Worm (Caenorhabditis elegans) whole organism, late embryonic: ENCODE data around the gene B0244.17.

Experiments
- C08G9.2 ChIP-seq: sonication (generic microtip); optimal IDR thresholded peaks from 2 replicates; lab custom pipeline; 2016; ENCODE audit warnings: mild to moderate bottlenecking, missing genetic modification characterization, moderate library complexity, missing compliant biosample characterization
- C38D4.7 ChIP-seq: fragments of 200-800 bp; sonication (Bioruptor generic); optimal IDR thresholded peaks from 2 replicates; lab custom pipeline; 2018; ENCODE audit warnings: mild to moderate bottlenecking, missing genetic modification characterization, moderate library complexity, missing compliant biosample characterization
- F13H6.1 ChIP-seq: sonication (generic microtip); optimal IDR thresholded peaks from 2 replicates; lab custom pipeline; 2016; ENCODE audit warnings: missing genetic modification characterization, missing compliant biosample characterization
- K09A11.1 ChIP-seq: sonication (generic microtip); optimal IDR thresholded peaks from 2 replicates; lab custom pipeline; 2017; ENCODE audit warnings: antibody characterized with exemption, mild to moderate bottlenecking, missing genetic modification characterization, missing compliant biosample characterization; ENCODE audit not compliant: insufficient read depth
- T23F11.4 ChIP-seq: fragments of 200-800 bp; sonication (Bioruptor generic); optimal IDR thresholded peaks from 2 replicates; lab custom pipeline; 2018; ENCODE audit warnings: mild to moderate bottlenecking, missing genetic modification characterization, missing compliant biosample characterization
- Y22D7AL.16 ChIP-seq: sonication (generic microtip); optimal IDR thresholded peaks from 2 replicates; lab custom pipeline; 2016; ENCODE audit warnings: missing genetic modification characterization, missing compliant biosample characterization
- ama-1 ChIP-seq: fragments of 150-350 bp; optimal IDR thresholded peaks from 2 replicates; lab custom pipeline; 2014
- ceh-14 ChIP-seq: sonication (generic microtip); optimal IDR thresholded peaks from 2 replicates; lab custom pipeline; 2016; ENCODE audit warnings: missing genotype, missing genetic modification characterization, missing compliant biosample characterization
- ceh-19 ChIP-seq: fragments of 200-800 bp; sonication (Bioruptor generic); optimal IDR thresholded peaks from 2 replicates; lab custom pipeline; 2018; ENCODE audit warnings: mild to moderate bottlenecking, missing genetic modification characterization, missing compliant biosample characterization
- ceh-24 ChIP-seq: sonication (generic microtip); optimal IDR thresholded peaks from 2 replicates; lab custom pipeline; 2016; ENCODE audit warnings: mild to moderate bottlenecking, missing genetic modification characterization, missing compliant biosample characterization
- ceh-30 ChIP-seq: fragments of 150-350 bp; optimal IDR thresholded peaks from 2 replicates; lab custom pipeline; 2014; ENCODE audit warnings: missing biosample characterization, missing genetic modification characterization
- ceh-31 ChIP-seq: sonication (generic microtip); optimal IDR thresholded peaks from 2 replicates; lab custom pipeline; 2016; ENCODE audit warnings: missing genetic modification characterization, missing compliant biosample characterization
- ceh-34 ChIP-seq: sonication (generic microtip); optimal IDR thresholded peaks from 2 replicates; lab custom pipeline; 2016; ENCODE audit warnings: mild to moderate bottlenecking, missing genetic modification characterization, missing compliant biosample characterization
- che-1 ChIP-seq: sonication (generic microtip); optimal IDR thresholded peaks from 2 replicates; lab custom pipeline; 2016; ENCODE audit warnings: mild to moderate bottlenecking, missing genetic modification characterization, missing compliant biosample characterization
- dmd-4 ChIP-seq: sonication (generic microtip); optimal IDR thresholded peaks from 2 replicates; lab custom pipeline; 2016; ENCODE audit warnings: borderline replicate concordance, missing genetic modification characterization, missing compliant biosample characterization
- elt-4 ChIP-seq: sonication (generic microtip); optimal IDR thresholded peaks from 2 replicates; lab custom pipeline; 2016; ENCODE audit warnings: missing genetic modification characterization, missing compliant biosample characterization
- ets-4 ChIP-seq: sonication (generic microtip); optimal IDR thresholded peaks from 2 replicates; lab custom pipeline; 2016; ENCODE audit warnings: missing genetic modification characterization, missing compliant biosample characterization
- fax-1 ChIP-seq: sonication (generic microtip); optimal IDR thresholded peaks from 2 replicates; lab custom pipeline; 2016; ENCODE audit warnings: missing genotype, missing genetic modification characterization, missing compliant biosample characterization
- fkh-6 ChIP-seq: sonication (generic microtip); optimal IDR thresholded peaks from 2 replicates; lab custom pipeline; 2016; ENCODE audit warnings: missing genetic modification characterization, missing compliant biosample characterization
- gmeb-2 ChIP-seq: sonication (generic microtip); optimal IDR thresholded peaks from 2 replicates; lab custom pipeline; 2016; ENCODE audit warnings: missing genetic modification characterization, inconsistent platforms, missing compliant biosample characterization
- hlh-6 ChIP-seq: sonication (generic microtip); optimal IDR thresholded peaks from 2 replicates; lab custom pipeline; 2016; ENCODE audit warnings: missing genotype, missing genetic modification characterization, missing compliant biosample characterization
- hlh-8 ChIP-seq: sonication (generic microtip); optimal IDR thresholded peaks from 2 replicates; lab custom pipeline; 2016; ENCODE audit warnings: missing genotype, missing genetic modification characterization, missing compliant biosample characterization
- lin-11 ChIP-seq: fragments of 200-800 bp; sonication (Bioruptor generic); optimal IDR thresholded peaks from 2 replicates; lab custom pipeline; 2018; ENCODE audit warnings: mild to moderate bottlenecking, missing genetic modification characterization, missing compliant biosample characterization
- madf-2 ChIP-seq: sonication (generic microtip); optimal IDR thresholded peaks from 2 replicates; lab custom pipeline; 2017; ENCODE audit warnings: missing genetic modification characterization, missing compliant biosample characterization
- npax-4 ChIP-seq: sonication (generic microtip); optimal IDR thresholded peaks from 2 replicates; lab custom pipeline; 2016; ENCODE audit warnings: missing genetic modification characterization, missing compliant biosample characterization
- odd-2 ChIP-seq: sonication (generic microtip); optimal IDR thresholded peaks from 2 replicates; lab custom pipeline; 2017; ENCODE audit warnings: antibody characterized with exemption, mild to moderate bottlenecking, missing genetic modification characterization, missing compliant biosample characterization
- pag-3 ChIP-seq: sonication (generic microtip); optimal IDR thresholded peaks from 2 replicates; lab custom pipeline; 2016; ENCODE audit warnings: missing compliant biosample characterization, missing genetic modification characterization, borderline replicate concordance
- pax-1 ChIP-seq: fragments of 150-350 bp; optimal IDR thresholded peaks from 2 replicates; lab custom pipeline; 2014; ENCODE audit warnings: missing biosample characterization, missing genetic modification characterization
- pha-4 ChIP-seq: fragments of 150-350 bp; optimal IDR thresholded peaks from 2 replicates; lab custom pipeline; 2018; ENCODE audit warnings: missing biosample characterization, missing genetic modification reagents, missing genetic modification characterization
- pqm-1 ChIP-seq: sonication (generic microtip); optimal IDR thresholded peaks from 2 replicates; lab custom pipeline; 2016; ENCODE audit warnings: missing genetic modification characterization, missing compliant biosample characterization
- pros-1 ChIP-seq: fragments of 150-350 bp; optimal IDR thresholded peaks from 2 replicates; lab custom pipeline; 2014; ENCODE audit warnings: missing biosample characterization, missing genetic modification reagents, missing genetic modification characterization
- rnt-1 ChIP-seq: sonication (generic microtip); optimal IDR thresholded peaks from 2 replicates; lab custom pipeline; 2016; ENCODE audit warnings: missing genetic modification characterization, missing compliant biosample characterization
- sdc-2 ChIP-seq: sonication (generic microtip); optimal IDR thresholded peaks from 2 replicates; lab custom pipeline; 2016; ENCODE audit warnings: missing genotype, missing genetic modification characterization, missing compliant biosample characterization
- sox-2 ChIP-seq: fragments of 200-800 bp; sonication (Bioruptor generic); IDR thresholded peaks from 2 replicates; pipeline ENCODE4 v1.3.6; 2022; ENCODE audit warnings: missing genetic modification reagents, missing genetic modification characterization, missing compliant biosample characterization
- syd-9 ChIP-seq: sonication (generic microtip); optimal IDR thresholded peaks from 2 replicates; lab custom pipeline; 2016; ENCODE audit warnings: mild to moderate bottlenecking, missing genetic modification characterization, moderate library complexity, missing compliant biosample characterization
- tbx-2 ChIP-seq: sonication (generic microtip); optimal IDR thresholded peaks from 2 replicates; lab custom pipeline; 2016; ENCODE audit warnings: missing genetic modification characterization, missing compliant biosample characterization
- tbx-7 ChIP-seq: sonication (generic microtip); optimal IDR thresholded peaks from 2 replicates; lab custom pipeline; 2016; ENCODE audit warnings: missing genotype, missing genetic modification characterization, missing compliant biosample characterization
- ttx-3 ChIP-seq: sonication (generic microtip); optimal IDR thresholded peaks from 2 replicates; lab custom pipeline; 2016; ENCODE audit warnings: missing genetic modification reagents, missing genetic modification characterization, missing compliant biosample characterization
- unc-3 ChIP-seq, 2 experiments: fragments of 200-800 bp in 1 of 2; sonication (Bioruptor generic) in 1 of 2; sonication (generic microtip) in 1 of 2; conservative IDR thresholded peaks in 1 of 2; optimal IDR thresholded peaks in 1 of 2; 2 replicates each; pipeline versions ENCODE4 v1.3.6 to Lab custom; 2016 to 2022; ENCODE audit warnings: missing compliant biosample characterization in 2 of 2, missing genetic modification characterization in 2 of 2, missing genetic modification reagents in 1 of 2
- unc-42 ChIP-seq: sonication (generic microtip); optimal IDR thresholded peaks from 2 replicates; lab custom pipeline; 2016; ENCODE audit warnings: missing genotype, missing genetic modification characterization, missing compliant biosample characterization
- unc-55 ChIP-seq: sonication (generic microtip); optimal IDR thresholded peaks from 2 replicates; lab custom pipeline; 2017; ENCODE audit warnings: missing biosample characterization, missing genetic modification reagents, missing genetic modification characterization
- ztf-16 ChIP-seq: sonication (generic microtip); optimal IDR thresholded peaks from 2 replicates; lab custom pipeline; 2017; ENCODE audit warnings: missing genetic modification characterization, missing compliant biosample characterization

The B0244.17 gene

ce11 chrIII:5758519-5759099, 25.6 kb downstream of the B0244.17 start:
- no peak for TF ChIP-seq unc-55 (GFP tag; lab: Kevin White, UChicago)
- TF ChIP-seq madf-2 (tag; lab: Kevin White, UChicago): no peak
- no peak for TF ChIP-seq unc-3 (GFP tag; conservative IDR thresholded peaks at IDR 0.05; lab: Robert Waterston, UW)
- TF ChIP-seq unc-3 (tag; optimal IDR thresholded peaks at IDR 0.05; lab: Kevin White, UChicago): no peak
- TF ChIP-seq pha-4 (tag; lab: Kevin White, UChicago): no peak
- no peak for TF ChIP-seq sox-2
- no peak for TF ChIP-seq C08G9.2 (tag; lab: Kevin White, UChicago)
- no peak for TF ChIP-seq F13H6.1 (tag; lab: Kevin White, UChicago)
- no peak for TF ChIP-seq ceh-24 (tag; lab: Kevin White, UChicago)
- no peak for TF ChIP-seq sdc-2 (tag; lab: Kevin White, UChicago)
- TF ChIP-seq ceh-34 (tag; lab: Kevin White, UChicago): no peak

ce11 chrIII:5760721-5761120, 27.7 kb downstream of the B0244.17 start:
- no peak for TF ChIP-seq pag-3 (tag; lab: Kevin White, UChicago)
- peak; percentile 73 for TF ChIP-seq unc-42 (tag; lab: Kevin White, UChicago)
- TF ChIP-seq ceh-31 (tag; lab: Kevin White, UChicago): peak; percentile 13
- TF ChIP-seq npax-4 (tag; lab: Kevin White, UChicago): no peak

DNA sequence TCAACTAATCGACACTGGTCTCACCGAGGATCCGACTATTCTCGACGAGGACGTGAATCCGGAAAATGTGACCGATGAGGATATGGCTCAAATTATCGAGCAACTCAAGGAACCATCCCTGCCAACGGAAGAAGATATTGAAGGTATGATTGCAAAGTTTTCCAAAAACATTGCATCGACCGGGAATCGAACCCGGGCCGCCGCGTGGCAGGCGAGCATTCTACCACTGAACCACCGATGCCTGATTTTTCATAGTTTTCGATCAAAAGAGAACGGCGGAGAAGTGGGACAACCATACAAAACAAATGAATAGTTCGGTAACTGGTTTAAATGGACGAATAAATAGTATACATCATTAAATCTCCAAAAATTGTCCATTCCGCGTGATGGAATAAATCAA, 28.9 kb downstream of the B0244.17 start:
- TF ChIP-seq ttx-3 (tag; lab: Kevin White, UChicago): no peak
- no peak for TF ChIP-seq K09A11.1
- no peak for TF ChIP-seq T23F11.4 (GFP tag; lab: Kevin White, UChicago)
- TF ChIP-seq che-1 (tag; lab: Kevin White, UChicago): no peak
- TF ChIP-seq pag-3 (tag; lab: Kevin White, UChicago): no peak
- TF ChIP-seq C08G9.2 (tag; lab: Kevin White, UChicago): no peak
- no peak for TF ChIP-seq gmeb-2 (tag; lab: Kevin White, UChicago)
- no peak for TF ChIP-seq ceh-19 (GFP tag; lab: Kevin White, UChicago)
- TF ChIP-seq elt-4 (tag; lab: Kevin White, UChicago): no peak
- no peak for TF ChIP-seq hlh-8 (tag; lab: Kevin White, UChicago)
- no peak for TF ChIP-seq pqm-1 (tag; lab: Kevin White, UChicago)

- TF ChIP-seq syd-9 (tag; lab: Kevin White, UChicago) (no peak), Y22D7AL.16 (tag; lab: Kevin White, UChicago) (no peak), tbx-7 (tag; lab: Kevin White, UChicago) (no peak), fkh-6 (tag; lab: Kevin White, UChicago) (no peak), lin-11 (tag; lab: Kevin White, UChicago) (no peak), unc-3 (GFP tag; conservative IDR thresholded peaks at IDR 0.05; lab: Robert Waterston, UW) (no peak), unc-3 (tag; optimal IDR thresholded peaks at IDR 0.05; lab: Kevin White, UChicago) (no peak), rnt-1 (tag; lab: Kevin White, UChicago) (no peak), ama-1 (lab: Kevin White, UChicago) (no peak), C38D4.7 (GFP tag; lab: Kevin White, UChicago) (no peak), odd-2 (tag; lab: Kevin White, UChicago) (no peak), sox-2 (no peak)
Observed at ce11 chrIII:5763988-5764387, 31.0 kb downstream of the B0244.17 start.

DNA sequence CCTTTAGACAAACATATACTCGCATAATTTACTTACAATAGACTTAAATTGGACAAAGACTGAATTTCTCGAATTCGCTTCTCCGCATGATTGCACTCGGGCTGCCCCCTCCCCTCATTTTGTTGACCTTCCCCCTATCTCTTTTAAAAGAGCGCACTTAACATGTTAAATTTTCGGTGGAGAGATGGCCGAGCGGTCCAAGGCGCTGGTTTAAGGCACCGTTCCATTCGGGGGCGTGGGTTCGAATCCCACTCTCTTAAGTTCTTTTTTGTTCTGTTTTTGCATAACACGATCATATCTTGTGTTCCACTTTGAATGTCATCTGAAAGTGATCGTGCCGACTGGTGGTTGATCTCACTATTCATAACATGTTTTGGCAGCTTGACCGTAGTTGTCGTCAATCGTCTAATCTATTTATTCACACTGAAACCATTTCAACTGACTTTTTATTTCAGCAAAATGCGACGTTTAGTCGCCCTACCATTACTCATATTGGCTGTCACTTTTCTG, 36.8 kb downstream of the B0244.17 start, which contains the start of gene cutl-23:
Gene cutl-23, plus strand, starts transcription at position 460 of the 510 bp plus-strand sequence.
- TF ChIP-seq dmd-4 (tag; lab: Kevin White, UChicago) (peak; percentile 57), ceh-30 (no peak), unc-55 (GFP tag; lab: Kevin White, UChicago) (no peak), pax-1 (tag; lab: Kevin White, UChicago) (no peak), pros-1 (no peak), fax-1 (tag; lab: Kevin White, UChicago) (peak; percentile 22), ztf-16 (tag; lab: Kevin White, UChicago) (peak; percentile 61), ets-4 (tag; lab: Kevin White, UChicago) (peak; percentile 50), rnt-1 (tag; lab: Kevin White, UChicago) (no peak), F13H6.1 (tag; lab: Kevin White, UChicago) (peak; percentile 27), tbx-7 (tag; lab: Kevin White, UChicago) (no peak), ceh-19 (GFP tag; lab: Kevin White, UChicago) (no peak), C38D4.7 (GFP tag; lab: Kevin White, UChicago) (peak; percentile 19), ceh-14 (tag; lab: Kevin White, UChicago) (no peak), fkh-6 (tag; lab: Kevin White, UChicago) (peak; percentile 33), syd-9 (tag; lab: Kevin White, UChicago) (peak; percentile 39), ama-1 (lab: Kevin White, UChicago) (no peak), npax-4 (tag; lab: Kevin White, UChicago) (no peak), hlh-6 (tag; lab: Kevin White, UChicago) (peak; percentile 80), tbx-2 (tag; lab: Kevin White, UChicago) (peak; percentile 41), hlh-8 (tag; lab: Kevin White, UChicago) (no peak)
